Worm (Caenorhabditis elegans) whole organism, L2 larva: ENCODE data around the gene Y60C6A.3.

ENCODE experiments used
- aly-2 ChIP-seq: fragments of 150-350 bp; optimal IDR thresholded peaks from 2 replicates; lab custom pipeline; 2014; ENCODE audit warnings: missing biosample characterization, missing genetic modification characterization
- elt-1 ChIP-seq: fragments of 150-350 bp; optimal IDR thresholded peaks from 2 replicates; lab custom pipeline; 2014; ENCODE audit warnings: missing biosample characterization, missing genetic modification characterization
- mdl-1 ChIP-seq, 2 experiments: fragments of 150-350 bp in 1 of 2; sonication (generic microtip) in 1 of 2; optimal IDR thresholded peaks; 2 replicates each; lab custom pipeline; 2017; ENCODE audit warnings: missing biosample characterization in 2 of 2, missing genetic modification characterization in 2 of 2
- ztf-11 ChIP-seq: sonication (generic microtip); optimal IDR thresholded peaks from 2 replicates; lab custom pipeline; 2017; ENCODE audit warnings: missing biosample characterization, missing genetic modification characterization

- TF ChIP-seq mdl-1 (tag; optimal IDR thresholded peaks at IDR 0.05; lab: Kevin White, UChicago), result no peak
- TF ChIP-seq elt-1, result no peak
- TF ChIP-seq ztf-11 (tag; lab: Kevin White, UChicago), result no peak
- TF ChIP-seq aly-2 (tag; lab: Kevin White, UChicago), result no peak
Observed at ce11 chrV:4788823-4789222, 3.2 kb downstream of the Y60C6A.3 start, which contains the start of gene R02F11.10.
